Worm (Caenorhabditis elegans) whole organism, L2 larva: Measurements from ENCODE around the gene acs-5.

ENCODE experiments used
- Y55F3AM.14 ChIP-seq: fragments of 200-800 bp; sonication (Bioruptor generic); optimal IDR thresholded peaks from 2 replicates; lab custom pipeline; 2018; ENCODE audit warnings: mild to moderate bottlenecking, missing genetic modification characterization, missing compliant biosample characterization
- ZK546.5 ChIP-seq: sonication (generic microtip); optimal IDR thresholded peaks from 2 replicates; lab custom pipeline; 2017; ENCODE audit warnings: missing biosample characterization, missing genetic modification characterization
- alr-1 ChIP-seq: fragments of 150-350 bp; optimal IDR thresholded peaks from 2 replicates; lab custom pipeline; 2014; ENCODE audit warnings: missing biosample characterization, missing genetic modification characterization
- ceh-16 ChIP-seq: fragments of 150-350 bp; optimal IDR thresholded peaks from 2 replicates; lab custom pipeline; 2014; ENCODE audit warnings: missing biosample characterization, missing genetic modification characterization
- ceh-82 ChIP-seq: fragments of 150-350 bp; optimal IDR thresholded peaks from 2 replicates; lab custom pipeline; 2014; ENCODE audit warnings: missing biosample characterization, missing genetic modification characterization
- crh-2 ChIP-seq: sonication (generic microtip); optimal IDR thresholded peaks from 2 replicates; lab custom pipeline; 2017; ENCODE audit warnings: missing biosample characterization, missing genetic modification characterization
- dmd-4 ChIP-seq: sonication (generic microtip); optimal IDR thresholded peaks from 2 replicates; lab custom pipeline; 2017; ENCODE audit warnings: missing biosample characterization, missing genetic modification characterization
- fos-1 ChIP-seq: fragments of 150-350 bp; optimal IDR thresholded peaks from 2 replicates; lab custom pipeline; 2014; ENCODE audit warnings: missing biosample characterization, missing genetic modification characterization
- lin-11 ChIP-seq: fragments of 150-350 bp; sonication (generic microtip); optimal IDR thresholded peaks from 2 replicates; lab custom pipeline; 2014; ENCODE audit warnings: missing biosample characterization, missing genetic modification characterization, inconsistent platforms, mixed read lengths
- lin-13 ChIP-seq: fragments of 150-350 bp; optimal IDR thresholded peaks from 2 replicates; lab custom pipeline; 2014; ENCODE audit warnings: missing biosample characterization, missing genetic modification reagents, missing genetic modification characterization
- lin-39 ChIP-seq: fragments of 150-350 bp; optimal IDR thresholded peaks from 2 replicates; lab custom pipeline; 2014; ENCODE audit warnings: missing biosample characterization, missing genetic modification reagents, missing genetic modification characterization
- lsy-2 ChIP-seq, 2 experiments: fragments of 150-350 bp in 1 of 2; sonication (generic microtip) in 1 of 2; optimal IDR thresholded peaks; 2 replicates each; lab custom pipeline; 2014 to 2017; ENCODE audit warnings: missing biosample characterization in 2 of 2, missing genetic modification characterization in 2 of 2
- mab-5 ChIP-seq: fragments of 150-350 bp; optimal IDR thresholded peaks from 2 replicates; lab custom pipeline; 2014; ENCODE audit warnings: missing biosample characterization, missing genetic modification characterization
- mbf-1 ChIP-seq: sonication (generic microtip); optimal IDR thresholded peaks from 2 replicates; lab custom pipeline; 2017; ENCODE audit warnings: missing biosample characterization, missing genetic modification characterization
- nhr-10 ChIP-seq: sonication (generic microtip); optimal IDR thresholded peaks from 2 replicates; lab custom pipeline; 2017; ENCODE audit warnings: missing biosample characterization, missing genetic modification characterization
- nhr-11 ChIP-seq: fragments of 150-350 bp; optimal IDR thresholded peaks from 2 replicates; lab custom pipeline; 2014; ENCODE audit warnings: missing biosample characterization, missing genetic modification characterization
- nhr-129 ChIP-seq: fragments of 150-350 bp; optimal IDR thresholded peaks from 2 replicates; lab custom pipeline; 2014; ENCODE audit warnings: missing biosample characterization, missing genetic modification characterization
- nhr-23 ChIP-seq: fragments of 150-350 bp; optimal IDR thresholded peaks from 2 replicates; lab custom pipeline; 2014; ENCODE audit warnings: missing biosample characterization, missing genetic modification reagents, missing genetic modification characterization
- nhr-237 ChIP-seq: fragments of 150-350 bp; optimal IDR thresholded peaks from 2 replicates; lab custom pipeline; 2014; ENCODE audit warnings: missing biosample characterization, missing genetic modification characterization
- nhr-25 ChIP-seq: fragments of 150-350 bp; sonication (generic microtip); optimal IDR thresholded peaks from 3 replicates; lab custom pipeline; 2014; ENCODE audit warnings: missing biosample characterization, missing genetic modification characterization
- nhr-6 ChIP-seq: fragments of 150-350 bp; optimal IDR thresholded peaks from 2 replicates; lab custom pipeline; 2014; ENCODE audit warnings: missing biosample characterization, missing genetic modification characterization
- nhr-77 ChIP-seq: fragments of 150-350 bp; optimal IDR thresholded peaks from 2 replicates; lab custom pipeline; 2014; ENCODE audit warnings: missing biosample characterization, missing genetic modification characterization
- sma-3 ChIP-seq: sonication (generic microtip); optimal IDR thresholded peaks from 2 replicates; lab custom pipeline; 2016; ENCODE audit warnings: missing genetic modification reagents, missing genetic modification characterization, missing compliant biosample characterization
- sma-9 ChIP-seq, 2 experiments: fragments of 150-350 bp in 1 of 2; sonication (generic microtip) in 1 of 2; optimal IDR thresholded peaks; 2 replicates each; lab custom pipeline; 2014 to 2016; ENCODE audit warnings: missing genetic modification characterization in 2 of 2, mild to moderate bottlenecking in 1 of 2, missing biosample characterization in 1 of 2, missing compliant biosample characterization in 1 of 2, missing genetic modification reagents in 1 of 2, moderate library complexity in 1 of 2
- snpc-4 ChIP-seq: fragments of 150-350 bp; optimal IDR thresholded peaks from 2 replicates; lab custom pipeline; 2014; ENCODE audit warnings: missing biosample characterization, missing genetic modification characterization
- unc-39 ChIP-seq: fragments of 150-350 bp; optimal IDR thresholded peaks from 2 replicates; lab custom pipeline; 2014; ENCODE audit warnings: missing biosample characterization, missing genetic modification characterization
- unc-55 ChIP-seq: fragments of 150-350 bp; sonication (generic microtip); optimal IDR thresholded peaks from 3 replicates; lab custom pipeline; 2014; ENCODE audit warnings: missing biosample characterization, missing genetic modification reagents, missing genetic modification characterization
- zag-1 ChIP-seq: fragments of 150-350 bp; optimal IDR thresholded peaks from 2 replicates; lab custom pipeline; 2014; ENCODE audit warnings: missing biosample characterization, missing genetic modification characterization
- ztf-4 ChIP-seq: fragments of 150-350 bp; optimal IDR thresholded peaks from 2 replicates; lab custom pipeline; 2014; ENCODE audit warnings: missing biosample characterization, missing genetic modification characterization

Gene acs-5

DNA sequence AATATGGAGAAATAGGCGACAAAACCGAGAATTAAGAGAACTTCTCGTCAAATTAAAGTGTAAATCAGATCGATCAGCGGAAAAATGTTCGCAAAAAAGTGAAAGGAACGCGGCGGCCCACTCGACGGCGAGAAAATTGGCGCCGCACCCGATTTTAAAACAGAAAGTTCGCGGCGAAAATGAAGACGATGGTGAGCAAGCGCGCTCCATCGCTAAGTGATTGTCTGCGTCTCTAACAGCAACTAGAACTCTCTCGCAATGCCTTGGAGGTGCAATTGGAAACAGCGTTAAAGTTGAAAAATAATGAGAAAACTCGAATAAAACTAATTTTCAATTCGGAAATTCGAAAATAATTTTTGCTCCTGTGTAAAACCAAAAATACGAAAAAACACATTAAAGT lies 13.3 kb downstream of the acs-5 start (continued):
- TF ChIP-seq nhr-23 = no peak

- TF ChIP-seq lsy-2 (tag; optimal IDR thresholded peaks at IDR 0.05; lab: Kevin White, UChicago) (no peak), fos-1 (tag; lab: Kevin White, UChicago) (peak; percentile 74)
- TF ChIP-seq, all 48 proteins: peak for 1
Observed at ce11 chrIII:13528513-13529249, 14.7 kb downstream of the acs-5 start.

ce11 chrIII:13527424-13528097 lies 15.8 kb downstream of the acs-5 start, which contains the start of gene lron-13:
Gene lron-13 (plus strand): TSS chrIII:13527438.
- no peak for TF ChIP-seq nhr-25 (tag; lab: Kevin White, UChicago)
- TF ChIP-seq fos-1 (tag; lab: Kevin White, UChicago) = peak; percentile 74
- no peak for TF ChIP-seq ZK546.5
- peak; percentile 9 for TF ChIP-seq sma-9 (GFP tag; optimal IDR thresholded peaks at IDR 0.05; lab: Kevin White, UChicago)
- TF ChIP-seq sma-9 (tag; optimal IDR thresholded peaks at IDR 0.05; lab: Kevin White, UChicago) = no peak
- TF ChIP-seq, all 48 proteins: peak for 2

- no peak for TF ChIP-seq lin-39 (tag; lab: Kevin White, UChicago)
- no peak for TF ChIP-seq mab-5 (tag; lab: Kevin White, UChicago)
- TF ChIP-seq nhr-23 = no peak
- no peak for TF ChIP-seq ceh-82 (tag; lab: Kevin White, UChicago)
- no peak for TF ChIP-seq zag-1 (tag; lab: Kevin White, UChicago)
- no peak for TF ChIP-seq snpc-4 (tag; lab: Kevin White, UChicago)
- TF ChIP-seq dmd-4 (tag; lab: Kevin White, UChicago) = no peak
- TF ChIP-seq sma-3 = no peak
- TF ChIP-seq Y55F3AM.14 (GFP tag; lab: Kevin White, UChicago) = no peak
- no peak for TF ChIP-seq mbf-1 (tag; lab: Kevin White, UChicago)
- TF ChIP-seq nhr-11 (tag; lab: Kevin White, UChicago) = no peak
Observed at ce11 chrIII:13526702-13527101, 16.6 kb downstream of the acs-5 start.

- TF ChIP-seq fos-1 (tag; lab: Kevin White, UChicago) (peak; percentile 93), lin-13 (GFP tag; lab: Kevin White, UChicago) (no peak)
Observed at ce11 chrIII:13526191-13526590, 17.1 kb downstream of the acs-5 start.

ce11 chrIII:13525118-13525839 lies 18.1 kb downstream of the acs-5 start:
- TF ChIP-seq unc-39 (tag; lab: Kevin White, UChicago) = no peak
- TF ChIP-seq, all 48 proteins: peak for 0

ce11 chrIII:13524021-13524420 lies 19.3 kb downstream of the acs-5 start, which contains the start of gene pod-1:
Gene pod-1 (minus strand): TSS chrIII:13524121.
- no peak for TF ChIP-seq mab-5 (tag; lab: Kevin White, UChicago)
- no peak for TF ChIP-seq fos-1 (tag; lab: Kevin White, UChicago)

DNA sequence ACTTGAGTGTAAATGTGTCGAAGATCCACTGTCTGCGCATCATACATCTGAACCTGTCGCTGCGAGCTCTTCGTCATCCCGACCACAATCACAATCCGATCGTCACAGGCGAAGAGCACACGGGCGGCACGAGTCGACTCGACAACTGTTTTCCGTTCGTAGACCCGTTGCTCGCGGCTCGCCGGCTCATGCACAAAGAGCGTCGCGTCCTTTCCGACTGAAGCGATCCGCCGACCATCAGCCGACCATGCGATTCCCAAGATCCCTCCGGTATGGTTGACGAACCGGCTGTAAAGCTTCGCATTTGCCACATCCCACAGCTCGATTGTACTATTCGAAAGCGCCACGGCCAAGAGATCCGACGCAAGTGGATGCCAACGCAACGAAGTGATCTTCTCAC lies 24.9 kb downstream of the acs-5 start:
- TF ChIP-seq ztf-4 (tag; lab: Kevin White, UChicago) = no peak
- TF ChIP-seq nhr-237 = no peak
- no peak for TF ChIP-seq alr-1 (tag; lab: Kevin White, UChicago)
- TF ChIP-seq sma-3 = no peak
- TF ChIP-seq ceh-82 (tag; lab: Kevin White, UChicago) = no peak
- TF ChIP-seq nhr-77 = no peak
- no peak for TF ChIP-seq nhr-6 (tag; lab: Kevin White, UChicago)
- TF ChIP-seq nhr-10 = no peak
- TF ChIP-seq unc-55 = no peak
- no peak for TF ChIP-seq snpc-4 (tag; lab: Kevin White, UChicago)
- TF ChIP-seq lsy-2 (tag; optimal IDR thresholded peaks at IDR 0.05; lab: Kevin White, UChicago) = no peak
- no peak for TF ChIP-seq crh-2 (tag; lab: Kevin White, UChicago)
- TF ChIP-seq lin-11 (tag; lab: Kevin White, UChicago) = no peak
- TF ChIP-seq nhr-23 = no peak
- no peak for TF ChIP-seq nhr-25 (tag; lab: Kevin White, UChicago)
- TF ChIP-seq nhr-129 (tag; lab: Kevin White, UChicago) = no peak
- no peak for TF ChIP-seq ceh-16 (tag; lab: Kevin White, UChicago)
- no peak for TF ChIP-seq nhr-11 (tag; lab: Kevin White, UChicago)
- no peak for TF ChIP-seq lin-39 (tag; lab: Kevin White, UChicago)
- no peak for TF ChIP-seq ZK546.5
